Worm (Caenorhabditis elegans) whole organism, L4/young adult: Measurements from ENCODE around the gene mltn-13.

Experiments
- W03F9.2 ChIP-seq: fragments of 150-350 bp; optimal IDR thresholded peaks from 2 replicates; lab custom pipeline; 2014; ENCODE audit warnings: missing biosample characterization, missing genetic modification characterization
- dao-5 ChIP-seq: sonication (generic microtip); optimal IDR thresholded peaks from 2 replicates; lab custom pipeline; 2016; ENCODE audit warnings: missing genotype, missing genetic modification characterization, moderate library complexity, missing compliant biosample characterization
- him-1 ChIP-seq: sonication (generic microtip); optimal IDR thresholded peaks from 2 replicates; lab custom pipeline; 2016; ENCODE audit warnings: missing genotype, missing genetic modification reagents, missing genetic modification characterization, missing compliant biosample characterization

DNA sequence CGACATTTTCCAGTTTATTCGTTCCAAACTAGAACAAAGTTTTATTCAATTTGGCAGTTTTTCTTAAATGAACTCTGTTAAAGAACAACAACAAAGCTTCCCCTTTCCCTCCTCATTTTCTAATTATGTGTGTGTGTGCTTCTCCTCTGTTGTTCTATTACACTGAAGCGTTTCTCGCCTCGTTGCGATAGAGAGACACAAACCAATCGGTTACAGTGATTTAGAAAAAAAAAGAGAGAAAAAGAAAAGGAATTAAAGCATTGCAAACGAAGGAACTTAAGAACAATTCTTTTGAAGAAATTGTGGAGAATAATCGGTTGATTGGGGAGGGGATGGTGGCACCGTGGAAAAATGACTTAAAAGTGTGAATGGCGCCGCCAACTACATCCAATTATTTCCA, 10.6 kb downstream of the mltn-13 start, which contains the start of gene cest-26:
- TF ChIP-seq W03F9.2 (tag; lab: Kevin White, UChicago) (no peak), him-1 (no peak), dao-5 (tag; lab: Kevin White, UChicago) (no peak)
